Worm (Caenorhabditis elegans) whole organism, mixed stage, embryonic: ENCODE results near the gene F09C12.2.
"Not testable (repeated sequence)": the region's sequence is repeated elsewhere in the genome, so short reads cannot be mapped to it uniquely, and the experiment has no call there.

ENCODE experiments used
- M03D4.4 ChIP-seq: sonication (generic microtip); optimal IDR thresholded peaks from 2 replicates; lab custom pipeline; 2017; ENCODE audit warnings: mild to moderate bottlenecking, missing genetic modification characterization, missing compliant biosample characterization
- bed-3 ChIP-seq: fragments of 200-800 bp; sonication (Bioruptor generic); optimal IDR thresholded peaks from 3 replicates; lab custom pipeline; 2018; ENCODE audit warnings: mild to moderate bottlenecking, missing genetic modification characterization, moderate library complexity, missing compliant biosample characterization
- blmp-1 ChIP-seq: fragments of 150-350 bp; optimal IDR thresholded peaks from 2 replicates; lab custom pipeline; 2014; ENCODE audit warnings: missing biosample characterization, missing genetic modification characterization
- ceh-39 ChIP-seq: fragments of 150-350 bp; optimal IDR thresholded peaks from 2 replicates; lab custom pipeline; 2014; ENCODE audit warnings: missing biosample characterization, missing genetic modification characterization
- ceh-43 ChIP-seq: fragments of 200-800 bp; sonication (Bioruptor generic); optimal IDR thresholded peaks from 2 replicates; lab custom pipeline; 2018; ENCODE audit warnings: mild to moderate bottlenecking, missing genetic modification characterization, moderate library complexity, missing compliant biosample characterization
- ceh-83 ChIP-seq: fragments of 200-800 bp; sonication (Bioruptor generic); optimal IDR thresholded peaks from 2 replicates; lab custom pipeline; 2018; ENCODE audit warnings: mild to moderate bottlenecking, missing genetic modification characterization, missing compliant biosample characterization
- ces-1 ChIP-seq: fragments of 150-350 bp; optimal IDR thresholded peaks from 2 replicates; lab custom pipeline; 2014; ENCODE audit warnings: missing biosample characterization, missing genetic modification reagents, missing genetic modification characterization
- cnd-1 ChIP-seq: fragments of 200-800 bp; sonication (Bioruptor generic); optimal IDR thresholded peaks from 2 replicates; lab custom pipeline; 2018; ENCODE audit warnings: mild to moderate bottlenecking, missing genetic modification characterization, missing compliant biosample characterization
- drap-1 ChIP-seq: fragments of 200-800 bp; sonication (Bioruptor generic); optimal IDR thresholded peaks from 3 replicates; lab custom pipeline; 2018; ENCODE audit warnings: mild to moderate bottlenecking, missing genetic modification characterization, missing compliant biosample characterization
- elt-1 ChIP-seq: sonication (generic microtip); optimal IDR thresholded peaks from 2 replicates; lab custom pipeline; 2017; ENCODE audit warnings: missing genetic modification characterization, mild to moderate bottlenecking, missing compliant biosample characterization, antibody characterized with exemption, moderate library complexity, borderline replicate concordance; ENCODE audit not compliant: insufficient read depth
- elt-3 ChIP-seq: fragments of 150-350 bp; optimal IDR thresholded peaks from 2 replicates; lab custom pipeline; 2014; ENCODE audit warnings: missing biosample characterization, missing genetic modification characterization
- flh-1 ChIP-seq: fragments of 200-800 bp; sonication (Bioruptor generic); optimal IDR thresholded peaks from 2 replicates; lab custom pipeline; 2018; ENCODE audit warnings: mild to moderate bottlenecking, missing genetic modification characterization, moderate library complexity, missing compliant biosample characterization
- ham-2 ChIP-seq: fragments of 200-800 bp; sonication (Bioruptor generic); optimal IDR thresholded peaks from 2 replicates; lab custom pipeline; 2018; ENCODE audit warnings: mild to moderate bottlenecking, missing genetic modification characterization, missing compliant biosample characterization
- hlh-1 ChIP-seq: fragments of 150-350 bp; optimal IDR thresholded peaks from 2 replicates; lab custom pipeline; 2014; ENCODE audit warnings: missing biosample characterization, missing genetic modification reagents, missing genetic modification characterization
- lin-13 ChIP-seq: fragments of 150-350 bp; optimal IDR thresholded peaks from 2 replicates; lab custom pipeline; 2014; ENCODE audit warnings: missing biosample characterization, missing genetic modification characterization
- lin-32 ChIP-seq: fragments of 200-800 bp; sonication (Bioruptor generic); optimal IDR thresholded peaks from 2 replicates; lab custom pipeline; 2018; ENCODE audit warnings: mild to moderate bottlenecking, missing genetic modification characterization, missing compliant biosample characterization
- lsy-2 ChIP-seq: fragments of 150-350 bp; optimal IDR thresholded peaks from 2 replicates; lab custom pipeline; 2014; ENCODE audit warnings: missing biosample characterization, missing genetic modification characterization
- mab-5 ChIP-seq: fragments of 150-350 bp; optimal IDR thresholded peaks from 2 replicates; lab custom pipeline; 2014; ENCODE audit warnings: missing biosample characterization, missing genetic modification characterization
- mep-1 ChIP-seq: fragments of 150-350 bp; optimal IDR thresholded peaks from 2 replicates; lab custom pipeline; 2017; ENCODE audit warnings: missing biosample characterization, missing genetic modification reagents, missing genetic modification characterization, inconsistent platforms
- mls-2 ChIP-seq: sonication (generic microtip); optimal IDR thresholded peaks from 2 replicates; lab custom pipeline; 2016; ENCODE audit warnings: mild to moderate bottlenecking, missing genetic modification characterization, moderate library complexity, missing compliant biosample characterization
- nhr-12 ChIP-seq: fragments of 150-350 bp; optimal IDR thresholded peaks from 2 replicates; lab custom pipeline; 2014; ENCODE audit warnings: missing biosample characterization, missing genetic modification characterization
- nhr-2 ChIP-seq: fragments of 150-350 bp; optimal IDR thresholded peaks from 2 replicates; lab custom pipeline; 2014; ENCODE audit warnings: missing biosample characterization, missing genetic modification characterization
- nhr-237 ChIP-seq: fragments of 150-350 bp; optimal IDR thresholded peaks from 2 replicates; lab custom pipeline; 2014; ENCODE audit warnings: missing biosample characterization, missing genetic modification characterization
- nhr-28 ChIP-seq: fragments of 150-350 bp; optimal IDR thresholded peaks from 2 replicates; lab custom pipeline; 2014; ENCODE audit warnings: missing biosample characterization, missing genetic modification characterization
- nhr-76 ChIP-seq: sonication (generic microtip); optimal IDR thresholded peaks from 2 replicates; lab custom pipeline; 2017; ENCODE audit warnings: missing biosample characterization, missing genetic modification characterization
- pha-4 ChIP-seq: fragments of 150-350 bp; optimal IDR thresholded peaks from 2 replicates; lab custom pipeline; 2018; ENCODE audit warnings: missing biosample characterization, missing genetic modification reagents, missing genetic modification characterization
- sem-2 ChIP-seq: fragments of 200-800 bp; sonication (Bioruptor generic); optimal IDR thresholded peaks from 2 replicates; lab custom pipeline; 2018; ENCODE audit warnings: mild to moderate bottlenecking, missing genetic modification characterization, missing compliant biosample characterization
- snpc-4 ChIP-seq: fragments of 150-350 bp; optimal IDR thresholded peaks from 2 replicates; lab custom pipeline; 2014; ENCODE audit warnings: missing biosample characterization, missing genetic modification characterization
- sptf-1 ChIP-seq: sonication (generic microtip); optimal IDR thresholded peaks from 2 replicates; lab custom pipeline; 2017; ENCODE audit warnings: mild to moderate bottlenecking, missing genetic modification characterization, moderate library complexity, missing compliant biosample characterization
- tbx-8 ChIP-seq: fragments of 200-800 bp; sonication (Bioruptor generic); optimal IDR thresholded peaks from 2 replicates; lab custom pipeline; 2018; ENCODE audit warnings: mild to moderate bottlenecking, missing genetic modification characterization, moderate library complexity, missing compliant biosample characterization
- unc-120 ChIP-seq: sonication (generic microtip); optimal IDR thresholded peaks from 2 replicates; lab custom pipeline; 2017; ENCODE audit warnings: missing genetic modification characterization, missing compliant biosample characterization; ENCODE audit not compliant: poor library complexity, severe bottlenecking
- unc-39 ChIP-seq: fragments of 150-350 bp; optimal IDR thresholded peaks from 2 replicates; lab custom pipeline; 2014; ENCODE audit warnings: missing biosample characterization, missing genetic modification characterization
- unc-62 ChIP-seq: fragments of 150-350 bp; optimal IDR thresholded peaks from 2 replicates; lab custom pipeline; 2014; ENCODE audit warnings: missing biosample characterization, missing genetic modification reagents, missing genetic modification characterization
- zip-8 ChIP-seq: fragments of 150-350 bp; optimal IDR thresholded peaks from 2 replicates; lab custom pipeline; 2014; ENCODE audit warnings: missing biosample characterization, missing genetic modification characterization
- ztf-11 ChIP-seq: fragments of 150-350 bp; optimal IDR thresholded peaks from 2 replicates; lab custom pipeline; 2014; ENCODE audit warnings: missing biosample characterization, missing genetic modification characterization

F09C12.2 gene

DNA sequence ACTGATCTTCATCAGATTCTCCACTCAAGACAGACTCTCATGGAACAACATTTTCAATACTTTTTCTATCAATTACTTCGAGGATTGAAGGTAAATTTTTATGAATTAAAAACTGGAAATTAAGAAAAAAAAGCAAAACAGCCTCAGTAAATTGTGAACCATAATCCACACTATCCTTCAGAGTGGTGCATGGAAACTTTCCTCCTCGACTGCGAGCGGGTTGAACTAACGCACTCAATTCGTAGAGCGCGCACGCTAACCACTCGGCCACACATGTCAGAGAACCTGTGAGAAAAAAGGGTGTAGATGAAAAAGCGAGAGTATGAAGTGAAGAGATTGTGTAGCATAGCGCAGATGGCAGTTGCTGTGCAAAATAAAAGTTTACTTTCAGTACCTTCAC, 4.8 kb upstream of the F09C12.2 start:
- TF ChIP-seq zip-8 (tag; lab: Kevin White, UChicago) (no peak), drap-1 (GFP tag; lab: Kevin White, UChicago) (peak; percentile 99), sptf-1 (tag; lab: Kevin White, UChicago) (peak; percentile 99), ceh-43 (GFP tag; lab: Kevin White, UChicago) (peak; percentile 93), sem-2 (peak; percentile 94), bed-3 (GFP tag; lab: Kevin White, UChicago) (peak; percentile 93), ham-2 (GFP tag; lab: Kevin White, UChicago) (peak; percentile 95), nhr-76 (tag; lab: Kevin White, UChicago) (peak; percentile 22), M03D4.4 (tag; lab: Kevin White, UChicago) (peak; percentile 98), unc-120 (peak; percentile 96), elt-3 (peak; percentile 40), cnd-1 (tag; lab: Kevin White, UChicago) (peak; percentile 98), mep-1 (tag; lab: Kevin White, UChicago) (peak; percentile 92), tbx-8 (peak; percentile 96), flh-1 (GFP tag; lab: Kevin White, UChicago) (peak; percentile 93), blmp-1 (tag; lab: Kevin White, UChicago) (peak; percentile 11), mls-2 (tag; lab: Kevin White, UChicago) (peak; percentile 99), ceh-39 (tag; lab: Kevin White, UChicago) (no peak), mab-5 (tag; lab: Kevin White, UChicago) (no peak), snpc-4 (no peak), nhr-237 (tag; lab: Kevin White, UChicago) (peak; percentile 53), nhr-28 (tag; lab: Kevin White, UChicago) (peak; percentile 86), elt-1 (tag; lab: Kevin White, UChicago) (peak; percentile 19), nhr-2 (tag; lab: Kevin White, UChicago) (no peak), ztf-11 (peak; percentile 80), ces-1 (GFP tag; lab: Kevin White, UChicago) (no peak), hlh-1 (tag; lab: Kevin White, UChicago) (peak; percentile 83), lin-32 (peak; percentile 99), unc-39 (tag; lab: Kevin White, UChicago) (peak; percentile 22), unc-62 (GFP tag; lab: Kevin White, UChicago) (peak; percentile 83), ceh-83 (GFP tag; lab: Kevin White, UChicago) (peak; percentile 98), pha-4 (peak; percentile 36), lin-13 (tag; lab: Kevin White, UChicago) (peak; percentile 64), lsy-2 (tag; lab: Kevin White, UChicago) (peak; percentile 71), nhr-12 (tag; lab: Kevin White, UChicago) (peak; percentile 72)
- TF ChIP-seq, all 35 proteins: peak for 29

- TF ChIP-seq lin-32 (no peak), sem-2 (no peak), cnd-1 (tag; lab: Kevin White, UChicago) (no peak), nhr-76 (tag; lab: Kevin White, UChicago) (no peak), sptf-1 (tag; lab: Kevin White, UChicago) (no peak), drap-1 (GFP tag; lab: Kevin White, UChicago) (no peak)
These were observed 2.3 kb downstream of the F09C12.2 start, which contains the start of gene F09C12.8 for ce11 chrII:5112082-5112481. Gene F09C12.8 (plus strand): TSS chrII:5112382.

ce11 chrII:5115235-5115634, 5.4 kb downstream of the F09C12.2 start, which contains the start of gene msp-74:
Gene msp-74 (minus strand): TSS chrII:5115335.
- TF ChIP-seq zip-8, mep-1, elt-1 (tag; lab: Kevin White, UChicago): not testable (repeated sequence)
- TF ChIP-seq, all 35 proteins: peak for 0; not testable (repeated sequence) for 35

- TF ChIP-seq unc-62 (GFP tag; lab: Kevin White, UChicago) (no peak), elt-1 (tag; lab: Kevin White, UChicago) (no peak), nhr-12 (tag; lab: Kevin White, UChicago) (no peak), unc-39 (tag; lab: Kevin White, UChicago) (no peak), cnd-1 (tag; lab: Kevin White, UChicago) (no peak), ztf-11 (no peak), hlh-1 (tag; lab: Kevin White, UChicago) (no peak), ces-1 (GFP tag; lab: Kevin White, UChicago) (no peak)
These were observed 5.9 kb downstream of the F09C12.2 start, which contains the start of gene srsy-1 for ce11 chrII:5115733-5116132. Gene srsy-1 (plus strand): TSS chrII:5116033.
